Worm (Caenorhabditis elegans) whole organism, L3 larva: ENCODE measurements around the gene Y19D10B.8.

ENCODE experiments used
- ceh-16 ChIP-seq: sonication (generic microtip); optimal IDR thresholded peaks from 2 replicates; lab custom pipeline; 2017; ENCODE audit warnings: missing biosample characterization, missing genetic modification characterization
- ceh-28 ChIP-seq: fragments of 150-350 bp; optimal IDR thresholded peaks from 2 replicates; lab custom pipeline; 2014; ENCODE audit warnings: missing biosample characterization, missing genetic modification reagents, missing genetic modification characterization
- ceh-82 ChIP-seq: fragments of 150-350 bp; optimal IDR thresholded peaks from 2 replicates; lab custom pipeline; 2014; ENCODE audit warnings: missing biosample characterization, missing genetic modification characterization
- egl-27 ChIP-seq: sonication (generic microtip); optimal IDR thresholded peaks from 4 replicates; lab custom pipeline; 2017; ENCODE audit warnings: missing biosample characterization, missing genetic modification reagents, missing genetic modification characterization
- egl-5 ChIP-seq: fragments of 150-350 bp; optimal IDR thresholded peaks from 2 replicates; lab custom pipeline; 2017; ENCODE audit warnings: missing biosample characterization, missing genetic modification reagents, missing genetic modification characterization, inconsistent platforms
- elt-2 ChIP-seq: sonication (generic microtip); optimal IDR thresholded peaks from 2 replicates; lab custom pipeline; 2016; ENCODE audit warnings: missing genetic modification reagents, mild to moderate bottlenecking, missing genetic modification characterization, missing compliant biosample characterization
- hmg-11 ChIP-seq: sonication (generic microtip); optimal IDR thresholded peaks from 2 replicates; lab custom pipeline; 2016; ENCODE audit warnings: missing genetic modification characterization, missing compliant biosample characterization
- jun-1 ChIP-seq: fragments of 150-350 bp; optimal IDR thresholded peaks from 2 replicates; lab custom pipeline; 2014; ENCODE audit warnings: missing biosample characterization, missing genetic modification reagents, missing genetic modification characterization
- lin-15B ChIP-seq: fragments of 150-350 bp; optimal IDR thresholded peaks from 2 replicates; lab custom pipeline; 2014; ENCODE audit warnings: missing biosample characterization, missing genetic modification characterization
- lsy-12 ChIP-seq: sonication (generic microtip); optimal IDR thresholded peaks from 2 replicates; lab custom pipeline; 2016; ENCODE audit warnings: mild to moderate bottlenecking, missing genetic modification characterization, missing compliant biosample characterization
- mdl-1 ChIP-seq: fragments of 150-350 bp; optimal IDR thresholded peaks from 2 replicates; lab custom pipeline; 2014; ENCODE audit warnings: missing biosample characterization, missing genetic modification characterization
- nfya-1 ChIP-seq: sonication (generic microtip); optimal IDR thresholded peaks from 2 replicates; lab custom pipeline; 2017; ENCODE audit warnings: missing genetic modification characterization, mild to moderate bottlenecking, missing compliant biosample characterization, antibody characterized with exemption, moderate library complexity; ENCODE audit not compliant: insufficient read depth
- nhr-11 ChIP-seq: fragments of 150-350 bp; optimal IDR thresholded peaks from 2 replicates; lab custom pipeline; 2014; ENCODE audit warnings: missing biosample characterization, missing genetic modification characterization
- nhr-12 ChIP-seq: fragments of 150-350 bp; optimal IDR thresholded peaks from 2 replicates; lab custom pipeline; 2014; ENCODE audit warnings: missing biosample characterization, missing genetic modification characterization
- nhr-23 ChIP-seq: fragments of 150-350 bp; optimal IDR thresholded peaks from 2 replicates; lab custom pipeline; 2014; ENCODE audit warnings: missing biosample characterization, missing genetic modification reagents, missing genetic modification characterization
- nhr-237 ChIP-seq: fragments of 150-350 bp; optimal IDR thresholded peaks from 2 replicates; lab custom pipeline; 2014; ENCODE audit warnings: missing biosample characterization, missing genetic modification characterization
- nhr-25 ChIP-seq: sonication (generic microtip); optimal IDR thresholded peaks from 2 replicates; lab custom pipeline; 2017; ENCODE audit warnings: missing biosample characterization, missing genetic modification characterization
- nhr-67 ChIP-seq: fragments of 150-350 bp; optimal IDR thresholded peaks from 2 replicates; lab custom pipeline; 2014; ENCODE audit warnings: missing biosample characterization, missing genetic modification characterization
- pha-4 ChIP-seq: fragments of 150-350 bp; optimal IDR thresholded peaks from 2 replicates; lab custom pipeline; 2014; ENCODE audit warnings: missing biosample characterization, missing genetic modification reagents, missing genetic modification characterization
- pqm-1 ChIP-seq: fragments of 150-350 bp; optimal IDR thresholded peaks from 2 replicates; lab custom pipeline; 2017; ENCODE audit warnings: missing biosample characterization, missing genetic modification characterization, inconsistent platforms
- sea-2 ChIP-seq: fragments of 150-350 bp; sonication (generic microtip); optimal IDR thresholded peaks from 4 replicates; lab custom pipeline; 2014; ENCODE audit warnings: missing biosample characterization, missing genetic modification reagents, missing genetic modification characterization
- skn-1 ChIP-seq: fragments of 150-350 bp; optimal IDR thresholded peaks from 2 replicates; lab custom pipeline; 2014; ENCODE audit warnings: missing biosample characterization, missing genetic modification characterization
- snpc-4 ChIP-seq: fragments of 150-350 bp; optimal IDR thresholded peaks from 2 replicates; lab custom pipeline; 2014; ENCODE audit warnings: missing biosample characterization, missing genetic modification characterization
- unc-39 ChIP-seq: sonication (generic microtip); optimal IDR thresholded peaks from 4 replicates; lab custom pipeline; 2017; ENCODE audit warnings: missing biosample characterization, missing genetic modification characterization
- unc-62 ChIP-seq: fragments of 150-350 bp; sonication (generic microtip); optimal IDR thresholded peaks from 4 replicates; lab custom pipeline; 2014; ENCODE audit warnings: missing biosample characterization, missing genetic modification reagents, missing genetic modification characterization
- ztf-11 ChIP-seq: fragments of 150-350 bp; optimal IDR thresholded peaks from 2 replicates; lab custom pipeline; 2014; ENCODE audit warnings: missing biosample characterization, missing genetic modification characterization

Y19D10B.8 gene

DNA sequence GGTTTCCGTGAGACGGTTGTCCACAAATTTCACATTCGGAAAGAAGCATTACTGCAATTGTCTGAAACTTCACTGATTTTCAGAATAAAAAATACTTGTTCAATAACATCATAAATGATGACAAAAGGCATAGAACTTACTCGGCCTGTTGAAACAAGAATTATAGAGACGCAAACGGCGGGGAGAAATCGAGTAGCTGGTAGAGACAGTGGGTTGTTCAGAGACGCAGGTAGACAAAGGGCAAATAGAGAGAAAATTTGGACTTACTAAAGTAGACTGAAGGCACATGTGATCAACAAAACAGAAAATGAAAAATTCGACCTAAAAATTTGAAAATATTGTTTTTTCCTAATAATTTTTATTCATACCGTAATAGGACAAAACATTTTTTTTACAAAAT, 41.1 kb downstream of the Y19D10B.8 start, which contains the start of gene nhr-182:
TSS of gene nhr-182 (minus strand) at position 178 of the 400 bp plus-strand sequence.
- TF ChIP-seq unc-62 (GFP tag; lab: Kevin White, UChicago) (no peak), skn-1 (tag; lab: Kevin White, UChicago) (peak; percentile 89), elt-2 (peak; percentile 28), nhr-23 (peak; percentile 3), pha-4 (peak; percentile 83), nfya-1 (tag; lab: Kevin White, UChicago) (peak; percentile 16), egl-5 (tag; lab: Kevin White, UChicago) (no peak)

DNA sequence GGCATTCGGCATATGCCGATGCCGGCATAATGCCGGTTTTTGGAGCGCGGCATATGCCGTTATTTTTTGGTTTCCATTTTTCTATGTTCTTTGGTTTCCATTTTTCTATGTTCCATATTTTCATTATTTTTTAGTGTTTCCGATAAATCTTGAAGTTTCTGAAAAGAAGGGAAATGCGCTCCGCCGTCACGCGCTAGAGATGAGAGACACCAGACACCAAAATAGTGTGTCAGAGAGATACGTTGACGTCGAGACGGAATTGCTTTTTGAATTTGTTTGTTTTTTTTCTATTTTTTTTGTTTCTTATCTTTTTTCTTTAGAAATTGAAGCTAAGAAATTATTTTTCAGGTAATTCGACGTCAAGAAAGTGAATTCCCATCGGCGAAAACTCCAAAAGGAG, 45.6 kb downstream of the Y19D10B.8 start, which contains the start of gene F41B5.1:
TSS of gene F41B5.1 (plus strand) at position 343 of the 400 bp plus-strand sequence.
- TF ChIP-seq hmg-11 (tag; lab: Kevin White, UChicago): peak; percentile 15

DNA sequence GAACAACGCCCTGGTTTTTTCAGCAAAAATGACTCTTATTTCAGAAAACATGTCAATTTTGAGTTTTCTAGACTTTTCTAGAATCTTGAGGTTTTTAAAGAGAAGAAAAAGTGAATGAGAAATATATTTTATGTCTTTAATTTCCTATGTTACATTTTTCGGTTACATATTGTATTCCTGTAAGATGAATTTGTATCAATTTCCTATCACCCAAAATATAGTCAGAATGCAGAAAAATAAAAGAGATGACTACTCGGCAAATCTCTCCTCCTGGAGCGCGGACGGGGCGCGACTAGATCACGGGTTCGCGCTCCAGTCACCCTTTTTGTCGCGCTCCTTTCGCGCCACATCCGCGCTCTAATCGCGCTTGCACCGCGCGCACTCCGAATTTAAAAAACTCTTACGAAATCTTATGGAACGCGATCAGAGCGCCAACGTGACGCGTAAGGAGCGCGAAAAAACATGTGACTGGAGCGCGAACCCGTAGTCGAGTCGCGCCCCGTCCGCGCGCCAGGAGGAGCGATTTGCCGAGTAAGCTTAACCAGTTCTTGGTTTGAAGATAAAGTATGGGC, 46.2 kb downstream of the Y19D10B.8 start, which contains the start of gene str-253:
TSS of gene str-253 (minus strand) at position 51 of the 572 bp plus-strand sequence.
- TF ChIP-seq egl-27 (tag; lab: Kevin White, UChicago) (no peak), elt-2 (no peak), unc-39 (no peak), ceh-16 (tag; lab: Kevin White, UChicago) (no peak), snpc-4 (tag; lab: Kevin White, UChicago) (no peak), nhr-12 (tag; lab: Kevin White, UChicago) (no peak), hmg-11 (tag; lab: Kevin White, UChicago) (no peak), ztf-11 (tag; lab: Kevin White, UChicago) (no peak), ceh-82 (tag; lab: Kevin White, UChicago) (no peak), lsy-12 (tag; lab: Kevin White, UChicago) (no peak), nhr-25 (no peak), nhr-11 (tag; lab: Kevin White, UChicago) (no peak), ceh-28 (tag; lab: Kevin White, UChicago) (no peak), sea-2 (no peak)

DNA sequence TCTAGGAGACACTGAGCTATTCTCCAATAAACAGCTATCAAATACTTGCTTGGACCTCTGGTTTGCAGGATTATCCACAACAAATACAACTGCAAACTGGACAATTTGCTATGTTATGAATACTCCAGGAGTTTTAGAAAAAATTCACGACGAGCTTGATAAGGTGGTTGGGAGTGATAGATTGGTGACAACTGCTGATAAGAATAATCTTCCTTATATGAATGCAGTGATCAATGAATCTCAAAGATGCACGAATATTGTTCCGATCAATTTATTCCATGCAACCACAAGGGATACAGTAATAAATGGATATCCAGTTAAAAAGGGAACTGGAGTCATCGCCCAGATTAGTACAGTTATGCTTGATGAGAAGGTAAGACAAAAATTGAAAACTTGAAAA, 49.0 kb downstream of the Y19D10B.8 start:
- TF ChIP-seq mdl-1 (tag; lab: Kevin White, UChicago) (no peak), pqm-1 (tag; lab: Kevin White, UChicago) (peak; percentile 13), elt-2 (peak; percentile 55), ceh-82 (tag; lab: Kevin White, UChicago) (no peak)

DNA sequence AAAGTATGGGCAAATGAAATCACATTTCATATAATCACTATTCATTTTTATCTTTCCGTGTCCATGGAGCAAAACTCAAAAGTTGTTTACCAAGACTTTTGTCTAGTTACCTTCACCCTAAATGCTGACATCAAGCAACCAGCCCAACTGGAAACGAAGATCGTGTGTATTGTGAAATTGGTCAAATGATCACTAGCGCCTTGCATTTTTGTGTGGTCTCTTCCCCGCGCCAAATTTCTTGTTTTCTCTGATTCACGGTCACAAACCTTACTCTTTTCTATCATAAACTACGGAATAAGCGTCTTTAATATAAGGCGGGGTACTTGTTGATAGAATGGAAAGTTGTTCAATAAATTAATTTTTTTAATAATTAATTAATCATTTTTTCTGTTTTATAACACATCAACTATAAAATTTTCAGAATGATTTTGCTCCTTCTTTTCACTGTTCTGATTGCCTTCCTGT, 50.6 kb downstream of the Y19D10B.8 start, which contains the start of gene cyp-33C7:
TSS of gene cyp-33C7 (plus strand) at position 415 of the 465 bp plus-strand sequence.
- TF ChIP-seq nhr-67 (tag; lab: Kevin White, UChicago): no peak
- TF ChIP-seq snpc-4 (tag; lab: Kevin White, UChicago): no peak
- peak; percentile 19 for TF ChIP-seq nhr-23
- peak; percentile 20 for TF ChIP-seq nfya-1 (tag; lab: Kevin White, UChicago)
- TF ChIP-seq jun-1 (tag; lab: Kevin White, UChicago): peak; percentile 71
- peak; percentile 78 for TF ChIP-seq elt-2
- TF ChIP-seq ceh-28 (tag; lab: Kevin White, UChicago): peak; percentile 15
- TF ChIP-seq pqm-1 (tag; lab: Kevin White, UChicago): peak; percentile 68
- TF ChIP-seq pha-4: peak; percentile 72
- no peak for TF ChIP-seq nhr-237

DNA sequence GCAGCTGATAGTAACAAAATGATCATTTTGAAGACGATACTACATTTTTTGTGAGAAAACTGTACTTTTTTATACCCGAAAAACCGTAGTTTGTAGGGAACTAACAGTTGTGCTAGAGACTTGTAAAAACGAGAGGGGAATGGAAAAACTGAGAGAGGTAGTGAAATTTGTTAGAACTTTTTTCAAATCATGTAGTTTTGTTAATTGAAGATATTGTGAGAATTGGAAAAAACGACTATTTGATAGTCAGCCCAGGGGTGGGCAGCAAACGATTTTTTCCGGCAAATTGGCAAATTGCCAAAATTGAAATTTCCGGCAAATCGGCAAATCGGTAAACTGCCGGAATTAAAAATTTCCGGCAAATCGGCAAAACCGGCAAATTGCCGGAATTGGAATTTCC, 51.5 kb downstream of the Y19D10B.8 start, which contains the start of gene cyp-33C6:
TSS of gene cyp-33C6 (minus strand) at position 101 of the 400 bp plus-strand sequence.
- TF ChIP-seq ceh-16 (tag; lab: Kevin White, UChicago) (no peak), snpc-4 (tag; lab: Kevin White, UChicago) (no peak), lin-15B (tag; lab: Kevin White, UChicago) (no peak), nhr-25 (no peak)
